Worm (Caenorhabditis elegans): ENCODE data around the gene scc-2.

scc-2 gene

ce11 chrII:285627-286550 lies 22.4 kb upstream of the scc-2 start, which contains the start of gene B0432.10 (continued):
- TF ChIP-seq lsy-2 (tag; optimal IDR thresholded peaks at IDR 0.05) (peak in 1 of 2 experiments; percentile 91), ctbp-1 (GFP tag; IDR thresholded peaks at IDR 0.05) (no peak), nhr-25 (tag; optimal IDR thresholded peaks at IDR 0.05; ENCODE audit: borderline replicate concordance, insufficient read depth) (no peak), daf-19 (GFP tag; conservative IDR thresholded peaks at IDR 0.05) (0 out of 2 replicates have a peak, but pooled peaks have one; percentile 20), fkh-10 (GFP tag; optimal IDR thresholded peaks at IDR 0.05) (no peak), daf-8 (GFP tag; IDR thresholded peaks at IDR 0.05) (no peak), zfp-3 (GFP tag; conservative IDR thresholded peaks at IDR 0.05) (no peak), ZK337.2 (GFP tag; IDR thresholded peaks at IDR 0.05) (no peak), unc-39 (tag; optimal IDR thresholded peaks at IDR 0.05) (no peak), unc-62 (GFP tag; optimal IDR thresholded peaks at IDR 0.05 in 1 of 2) (peak in 1 of 2 experiments; percentile 77), unc-62 (tag; optimal IDR thresholded peaks at IDR 0.05) (no peak), mep-1 (tag; optimal IDR thresholded peaks at IDR 0.05) (peak; percentile 79), ZK546.5 (tag; optimal IDR thresholded peaks at IDR 0.05) (no peak), R02D3.7 (tag; optimal IDR thresholded peaks at IDR 0.05) (no peak), mxl-3 (GFP tag; optimal IDR thresholded peaks at IDR 0.05) (no peak), dve-1 (tag; optimal IDR thresholded peaks at IDR 0.05; ENCODE audit: insufficient read depth) (peak; percentile 86)

ce11 chrII:283594-283993 lies 20.1 kb upstream of the scc-2 start, which contains the start of gene B0432.9:
Gene B0432.9, minus strand, starts transcription at chrII:283694.
- no peak for TF ChIP-seq nhr-102 (tag; optimal IDR thresholded peaks at IDR 0.05)
- no peak for TF ChIP-seq ztf-7 (tag; optimal IDR thresholded peaks at IDR 0.05)
- TF ChIP-seq lin-15B (tag; optimal IDR thresholded peaks at IDR 0.05) = no peak
- TF ChIP-seq dve-1 (tag; optimal IDR thresholded peaks at IDR 0.05; ENCODE audit: insufficient read depth) = no peak

ce11 chrII:282483-282882 lies 19.0 kb upstream of the scc-2 start, which contains the start of gene trul-1:
Gene trul-1, minus strand, starts transcription at chrII:282583.
- TF ChIP-seq unc-62 (GFP tag; optimal IDR thresholded peaks at IDR 0.05 in 1 of 2) = no peak
- TF ChIP-seq unc-62 (tag; optimal IDR thresholded peaks at IDR 0.05) = no peak
- TF ChIP-seq Y5F2A.4 (GFP tag; optimal IDR thresholded peaks at IDR 0.05) = no peak
- TF ChIP-seq ama-1 (optimal IDR thresholded peaks at IDR 0.05) = no peak
- TF ChIP-seq hmg-1.1 (GFP tag; IDR thresholded peaks at IDR 0.05) = no peak
- TF ChIP-seq lin-15B (tag; optimal IDR thresholded peaks at IDR 0.05) = no peak
- no peak for TF ChIP-seq sdz-12 (GFP tag; optimal IDR thresholded peaks at IDR 0.05)
- TF ChIP-seq aly-2 (tag; optimal IDR thresholded peaks at IDR 0.05) = no peak
- no peak for TF ChIP-seq daf-8 (GFP tag; IDR thresholded peaks at IDR 0.05)
- TF ChIP-seq Y105C5A.15 (GFP tag; IDR thresholded peaks at IDR 0.05) = no peak
- TF ChIP-seq fos-1 (tag; optimal IDR thresholded peaks at IDR 0.05) = no peak
- TF ChIP-seq set-16 (GFP tag; IDR thresholded peaks at IDR 0.05) = no peak
- TF ChIP-seq snpc-4 (tag; optimal IDR thresholded peaks at IDR 0.05) = no peak
- TF ChIP-seq lin-13 (GFP tag; optimal IDR thresholded peaks at IDR 0.05) = no peak
- TF ChIP-seq unc-39 (tag; optimal IDR thresholded peaks at IDR 0.05) = no peak
- no peak for TF ChIP-seq ceh-20 (GFP tag; IDR thresholded peaks at IDR 0.05)
- TF ChIP-seq php-3 (GFP tag; IDR thresholded peaks at IDR 0.05) = no peak
- no peak for TF ChIP-seq hlh-11 (tag; optimal IDR thresholded peaks at IDR 0.05)
- no peak for TF ChIP-seq mdt-29 (GFP tag; IDR thresholded peaks at IDR 0.05)
- no peak for TF ChIP-seq pha-4 (GFP tag; IDR thresholded peaks at IDR 0.05)
- no peak for TF ChIP-seq pha-4 (tag; optimal IDR thresholded peaks at IDR 0.05)

All from whole organism, L4 larva.